Fruit fly (Drosophila melanogaster): ENCODE measurements around the gene CG7368.

Gene CG7368

DNA sequence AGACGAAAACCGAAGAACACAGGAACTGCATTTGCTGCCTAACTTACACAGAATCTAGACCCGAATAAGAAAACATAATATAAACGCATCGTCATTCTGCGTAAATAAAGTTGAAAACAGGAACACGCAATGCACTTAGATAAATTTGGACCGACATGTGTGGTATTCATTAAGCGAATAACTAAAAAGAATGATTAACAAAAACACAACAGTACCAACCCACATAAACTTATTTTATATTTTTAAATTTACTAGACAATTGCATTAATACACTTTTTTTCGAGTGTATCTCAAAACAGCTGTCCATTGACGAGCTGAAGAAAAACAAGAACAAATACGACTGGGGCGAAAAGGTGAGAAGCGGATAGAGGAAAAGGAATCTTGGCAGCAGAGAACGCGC, 42.7 kb upstream of the CG7368 start (continued):
- TF ChIP-seq CG17568 (GFP tag; optimal IDR thresholded peaks at IDR 0.05) (peak; percentile 81), slou (GFP tag; optimal IDR thresholded peaks at IDR 0.05) (peak; percentile 27), Sox102F (GFP tag; optimal IDR thresholded peaks at IDR 0.05) (peak; percentile 80), crc (GFP tag; optimal IDR thresholded peaks at IDR 0.05) (peak; percentile 37), nerfin-1 (tag; optimal IDR thresholded peaks at IDR 0.05) (peak; percentile 79), disco-r (GFP tag; optimal IDR thresholded peaks at IDR 0.05) (peak; percentile 68), schlank (tag; optimal IDR thresholded peaks at IDR 0.05) (no peak), CG7745 (tag; optimal IDR thresholded peaks at IDR 0.05) (peak; percentile 65), CG6272 (GFP tag; IDR thresholded peaks at IDR 0.05) (peak; percentile 49), CG10366 (GFP tag; IDR thresholded peaks at IDR 0.05) (peak; percentile 73), lilli (GFP tag; optimal IDR thresholded peaks at IDR 0.05) (peak; percentile 77), ttk (GFP tag; IDR thresholded peaks at IDR 0.05) (peak; percentile 65), CG18619 (GFP tag; optimal IDR thresholded peaks at IDR 0.05) (peak; percentile 72), CG2202 (tag; optimal IDR thresholded peaks at IDR 0.05) (peak; percentile 93), exex (tag; optimal IDR thresholded peaks at IDR 0.05) (no peak), stc (GFP tag; IDR thresholded peaks at IDR 0.05) (peak; percentile 56; the same call in 1 of the 2 replicates), D (optimal IDR thresholded peaks at IDR 0.05) (no peak), D (GFP tag; optimal IDR thresholded peaks at IDR 0.05) (peak; percentile 89), CG18764 (GFP tag; optimal IDR thresholded peaks at IDR 0.05) (peak; percentile 80), pum (GFP tag; optimal IDR thresholded peaks at IDR 0.05) (peak; percentile 79), abd-A (tag; optimal IDR thresholded peaks at IDR 0.05) (no peak), grn (GFP tag; optimal IDR thresholded peaks at IDR 0.05) (peak; percentile 24), Usf (GFP tag; optimal IDR thresholded peaks at IDR 0.05) (peak; percentile 70), CG6765 (GFP tag; optimal IDR thresholded peaks at IDR 0.05) (no peak), CG17328 (GFP tag; IDR thresholded peaks at IDR 0.05) (peak; percentile 83), CG12219 (GFP tag; optimal IDR thresholded peaks at IDR 0.05) (peak; percentile 71), CG12104 (GFP tag; optimal IDR thresholded peaks at IDR 0.05) (peak; percentile 78), CG7839 (tag; optimal IDR thresholded peaks at IDR 0.05) (peak; percentile 85), CG4820 (GFP tag; optimal IDR thresholded peaks at IDR 0.05) (peak; percentile 89)

DNA sequence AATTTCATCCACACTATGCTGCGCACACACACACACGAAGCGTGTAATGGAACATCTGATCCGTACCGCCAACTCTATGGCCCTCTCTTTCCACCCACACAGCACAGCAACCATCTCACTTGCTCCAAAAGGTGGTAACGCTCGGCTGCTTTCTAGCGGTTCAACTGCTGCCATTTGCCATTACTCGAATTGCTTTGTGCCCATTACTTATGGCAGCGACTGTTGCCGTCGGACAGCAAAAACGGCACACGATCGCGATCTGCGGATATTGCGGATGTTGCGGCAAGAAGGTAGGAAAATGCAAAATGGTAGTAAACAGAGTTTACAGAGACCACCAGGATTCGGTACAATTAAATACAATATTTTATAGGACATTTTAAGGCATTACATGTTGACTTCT, 42.2 kb upstream of the CG7368 start:
- TF ChIP-seq Dll (GFP tag; IDR thresholded peaks at IDR 0.05; ENCODE audit: partially characterized antibody) (0 out of 4 replicates have a peak, but pooled peaks have one; percentile 35), YL-1 (GFP tag; optimal IDR thresholded peaks at IDR 0.05) (no peak), Neu2 (GFP tag; optimal IDR thresholded peaks at IDR 0.05; ENCODE audit: borderline replicate concordance) (peak; percentile 75), D (optimal IDR thresholded peaks at IDR 0.05) (peak; percentile 54), D (GFP tag; optimal IDR thresholded peaks at IDR 0.05) (no peak), dysf (GFP tag; IDR thresholded peaks at IDR 0.05) (no peak), Side (GFP tag; optimal IDR thresholded peaks at IDR 0.05) (no peak), aop (GFP tag; IDR thresholded peaks at IDR 0.05) (no peak), onecut (GFP tag; IDR thresholded peaks at IDR 0.05) (no peak), Abd-B (GFP tag; optimal IDR thresholded peaks at IDR 0.05) (no peak), HLH4C (GFP tag; IDR thresholded peaks at IDR 0.05; ENCODE audit: partially characterized antibody) (0 out of 3 replicates have a peak, but pooled peaks have one; percentile 32), ap (GFP tag; IDR thresholded peaks at IDR 0.05) (no peak), pb (GFP tag; optimal IDR thresholded peaks at IDR 0.05) (no peak), Sox100B (GFP tag; optimal IDR thresholded peaks at IDR 0.05) (no peak), CG8290 (GFP tag; optimal IDR thresholded peaks at IDR 0.05) (no peak), CG8290 (tag; optimal IDR thresholded peaks at IDR 0.05) (peak in 1 of 2 experiments; percentile 15), Hr51 (GFP tag; optimal IDR thresholded peaks at IDR 0.05) (no peak), Hr78 (GFP tag; optimal IDR thresholded peaks at IDR 0.05) (no peak), CG8281 (tag; optimal IDR thresholded peaks at IDR 0.05) (no peak), cg (GFP tag; optimal IDR thresholded peaks at IDR 0.05) (peak; percentile 66), fru (optimal IDR thresholded peaks at IDR 0.05) (no peak), Nf-YB (GFP tag; optimal IDR thresholded peaks at IDR 0.05) (no peak), pzg (GFP tag; optimal IDR thresholded peaks at IDR 0.05) (no peak), tin (GFP tag; optimal IDR thresholded peaks at IDR 0.05) (no peak), CG2199 (GFP tag; IDR thresholded peaks at IDR 0.05) (0 out of 3 replicates have a peak, but pooled peaks have one; percentile 25)

Data from whole organism, embryonic.